Worm (Caenorhabditis elegans) whole organism, L1 larva: Measurements from ENCODE around the gene C34E10.12.

Experiments
- C16A3.4 ChIP-seq: fragments of 150-350 bp; optimal IDR thresholded peaks from 2 replicates; lab custom pipeline; 2014; ENCODE audit warnings: missing biosample characterization, missing genetic modification characterization
- aha-1 ChIP-seq: fragments of 150-350 bp; optimal IDR thresholded peaks from 2 replicates; lab custom pipeline; 2014; ENCODE audit warnings: missing biosample characterization, missing genetic modification characterization
- ama-1 ChIP-seq: fragments of 150-350 bp; optimal IDR thresholded peaks from 2 replicates; lab custom pipeline; 2014
- blmp-1 ChIP-seq: fragments of 150-350 bp; optimal IDR thresholded peaks from 2 replicates; lab custom pipeline; 2014; ENCODE audit warnings: missing biosample characterization, missing genetic modification characterization
- ceh-88 ChIP-seq: fragments of 200-800 bp; sonication (Bioruptor generic); IDR thresholded peaks from 2 replicates; pipeline ENCODE4 v1.3.6; 2022; ENCODE audit warnings: missing genetic modification characterization, missing compliant biosample characterization
- ceh-90 ChIP-seq: sonication (generic microtip); optimal IDR thresholded peaks from 2 replicates; lab custom pipeline; 2016; ENCODE audit warnings: missing genetic modification characterization, missing compliant biosample characterization
- efl-1 ChIP-seq, 4 experiments: fragments of 150-350 bp; optimal IDR thresholded peaks in 3 of 4; peaks in 1 of 4; 1 replicate in 1 of 4; 2 replicates in 3 of 4; lab custom pipeline; 2014; ENCODE audit warnings: missing biosample characterization in 2 of 4, missing genetic modification characterization in 2 of 4, missing genetic modification reagents in 2 of 4
- efl-3 ChIP-seq: fragments of 200-800 bp; sonication (Bioruptor generic); optimal IDR thresholded peaks from 2 replicates; lab custom pipeline; 2018; ENCODE audit warnings: mild to moderate bottlenecking, missing genetic modification characterization, missing compliant biosample characterization
- egl-13 ChIP-seq: sonication (generic microtip); optimal IDR thresholded peaks from 2 replicates; lab custom pipeline; 2016; ENCODE audit warnings: missing genotype, missing genetic modification reagents, missing genetic modification characterization, missing compliant biosample characterization
- egl-27 ChIP-seq, 2 experiments: fragments of 150-350 bp in 1 of 2; sonication (generic microtip); optimal IDR thresholded peaks; 3 replicates each; lab custom pipeline; 2017 to 2018; ENCODE audit warnings: missing biosample characterization in 2 of 2, missing genetic modification characterization in 2 of 2, missing genetic modification reagents in 2 of 2
- elt-2 ChIP-seq: sonication (generic microtip); optimal IDR thresholded peaks from 2 replicates; lab custom pipeline; 2016; ENCODE audit warnings: missing genetic modification characterization, mild to moderate bottlenecking, inconsistent platforms, missing compliant biosample characterization, missing genetic modification reagents
- elt-3 ChIP-seq, 6 experiments: fragments of 150-350 bp in 1 of 6; sonication (generic microtip); optimal IDR thresholded peaks; 2 replicates each; lab custom pipeline; 2017 to 2018; ENCODE audit warnings: missing biosample characterization in 6 of 6, missing genetic modification characterization in 6 of 6, inconsistent platforms in 1 of 6
- fkh-10 ChIP-seq: sonication (generic microtip); optimal IDR thresholded peaks from 2 replicates; lab custom pipeline; 2017; ENCODE audit warnings: missing biosample characterization, missing genetic modification reagents, missing genetic modification characterization
- fkh-4 ChIP-seq: sonication (generic microtip); optimal IDR thresholded peaks from 2 replicates; lab custom pipeline; 2016; ENCODE audit warnings: missing compliant biosample characterization, missing genetic modification characterization, borderline replicate concordance
- hlh-17 ChIP-seq: fragments of 200-800 bp; sonication (Bioruptor generic); optimal IDR thresholded peaks from 2 replicates; lab custom pipeline; 2018; ENCODE audit warnings: missing genetic modification characterization, mild to moderate bottlenecking, missing compliant biosample characterization, moderate library complexity, borderline replicate concordance
- hlh-4 ChIP-seq: sonication (generic microtip); optimal IDR thresholded peaks from 2 replicates; lab custom pipeline; 2016; ENCODE audit warnings: mild to moderate bottlenecking, missing genetic modification characterization, missing compliant biosample characterization
- isw-1 ChIP-seq: fragments of 200-800 bp; sonication (Bioruptor generic); IDR thresholded peaks from 2 replicates; pipeline ENCODE4 v1.3.6; 2022; ENCODE audit warnings: missing genetic modification characterization, missing compliant biosample characterization
- lin-13 ChIP-seq: fragments of 150-350 bp; optimal IDR thresholded peaks from 2 replicates; lab custom pipeline; 2014; ENCODE audit warnings: missing biosample characterization, missing genetic modification reagents, missing genetic modification characterization
- lin-35 ChIP-seq, 2 experiments: fragments of 150-350 bp; optimal IDR thresholded peaks; 2 replicates each; lab custom pipeline; 2014; ENCODE audit warnings: missing biosample characterization in 2 of 2, missing genetic modification characterization in 2 of 2, missing genetic modification reagents in 2 of 2
- lir-3 ChIP-seq: sonication (generic microtip); optimal IDR thresholded peaks from 2 replicates; lab custom pipeline; 2016; ENCODE audit warnings: mild to moderate bottlenecking, missing genetic modification characterization, moderate library complexity, missing compliant biosample characterization; ENCODE audit not compliant: poor library complexity
- lsy-2 ChIP-seq, 2 experiments: fragments of 150-350 bp; optimal IDR thresholded peaks; 2 replicates each; lab custom pipeline; 2014; ENCODE audit warnings: missing biosample characterization in 2 of 2, missing genetic modification characterization in 2 of 2
- mdl-1 ChIP-seq, 2 experiments: fragments of 150-350 bp; optimal IDR thresholded peaks; 2 replicates each; lab custom pipeline; 2014 to 2017; ENCODE audit warnings: missing biosample characterization in 2 of 2, missing genetic modification characterization in 2 of 2, inconsistent platforms in 1 of 2
- mep-1 ChIP-seq: fragments of 150-350 bp; optimal IDR thresholded peaks from 2 replicates; lab custom pipeline; 2014; ENCODE audit warnings: missing biosample characterization, missing genetic modification characterization
- nhr-11 ChIP-seq: fragments of 150-350 bp; optimal IDR thresholded peaks from 2 replicates; lab custom pipeline; 2014; ENCODE audit warnings: missing biosample characterization, missing genetic modification characterization
- nhr-19 ChIP-seq: fragments of 200-800 bp; sonication (Bioruptor generic); conservative IDR thresholded peaks from 2 replicates; pipeline ENCODE4 v1.3.6; 2022; ENCODE audit warnings: missing genetic modification characterization, missing compliant biosample characterization
- nhr-20 ChIP-seq: sonication (generic microtip); optimal IDR thresholded peaks from 2 replicates; lab custom pipeline; 2016; ENCODE audit warnings: mild to moderate bottlenecking, missing genetic modification characterization, missing compliant biosample characterization
- nhr-237 ChIP-seq: fragments of 150-350 bp; optimal IDR thresholded peaks from 2 replicates; lab custom pipeline; 2014; ENCODE audit warnings: missing biosample characterization, missing genetic modification characterization
- nhr-47 ChIP-seq: sonication (generic microtip); optimal IDR thresholded peaks from 2 replicates; lab custom pipeline; 2016; ENCODE audit warnings: mild to moderate bottlenecking, missing genetic modification characterization, moderate library complexity, missing compliant biosample characterization
- nhr-71 ChIP-seq: sonication (generic microtip); optimal IDR thresholded peaks from 2 replicates; lab custom pipeline; 2016; ENCODE audit warnings: mild to moderate bottlenecking, missing genetic modification characterization, moderate library complexity, missing compliant biosample characterization
- nhr-85 ChIP-seq: sonication (generic microtip); peaks from one replicate; lab custom pipeline; 2016; ENCODE audit warnings: missing genetic modification characterization, inconsistent platforms, missing compliant biosample characterization
- nhr-90 ChIP-seq: sonication (generic microtip); optimal IDR thresholded peaks from 2 replicates; lab custom pipeline; 2016; ENCODE audit warnings: mild to moderate bottlenecking, missing genetic modification characterization, missing compliant biosample characterization; ENCODE audit not compliant: poor library complexity
- rnt-1 ChIP-seq: sonication (generic microtip); optimal IDR thresholded peaks from 2 replicates; lab custom pipeline; 2016; ENCODE audit warnings: mild to moderate bottlenecking, missing genetic modification characterization, moderate library complexity, missing compliant biosample characterization
- sup-37 ChIP-seq: fragments of 200-800 bp; sonication (Bioruptor generic); optimal IDR thresholded peaks from 2 replicates; lab custom pipeline; 2018; ENCODE audit warnings: mild to moderate bottlenecking, missing genetic modification characterization, missing compliant biosample characterization
- swsn-7 ChIP-seq: sonication (generic microtip); optimal IDR thresholded peaks from 2 replicates; lab custom pipeline; 2016; ENCODE audit warnings: missing genetic modification characterization, missing compliant biosample characterization
- tbx-2 ChIP-seq: sonication (generic microtip); optimal IDR thresholded peaks from 2 replicates; lab custom pipeline; 2016; ENCODE audit warnings: missing genetic modification characterization, missing compliant biosample characterization
- unc-130 ChIP-seq: fragments of 150-350 bp; optimal IDR thresholded peaks from 2 replicates; lab custom pipeline; 2017; ENCODE audit warnings: missing biosample characterization, missing genetic modification characterization, inconsistent platforms
- unc-30 ChIP-seq: sonication (generic microtip); optimal IDR thresholded peaks from 2 replicates; lab custom pipeline; 2017; ENCODE audit warnings: missing biosample characterization, missing genetic modification characterization
- unc-98 ChIP-seq: fragments of 200-800 bp; sonication (Bioruptor generic); IDR thresholded peaks from 2 replicates; pipeline ENCODE4 v1.3.6; 2022; ENCODE audit warnings: missing genetic modification characterization, missing compliant biosample characterization
- xbp-1 ChIP-seq: sonication (generic microtip); optimal IDR thresholded peaks from 2 replicates; lab custom pipeline; 2016; ENCODE audit warnings: missing genetic modification characterization, missing compliant biosample characterization
- ztf-4 ChIP-seq: fragments of 150-350 bp; optimal IDR thresholded peaks from 2 replicates; lab custom pipeline; 2014; ENCODE audit warnings: missing biosample characterization, missing genetic modification characterization

Gene C34E10.12

ce11 chrIII:5217511-5217910 is 10.2 kb downstream of the C34E10.12 start, which contains the start of gene cutl-19:
TSS of gene cutl-19 (minus strand) at chrIII:5217611.
- no peak for TF ChIP-seq efl-3 (GFP tag; lab: Kevin White, UChicago)
- no peak for TF ChIP-seq isw-1 (GFP tag; lab: Robert Waterston, UW)
- TF ChIP-seq nhr-237 (tag; lab: Kevin White, UChicago): no peak
- no peak for TF ChIP-seq nhr-11 (tag; lab: Kevin White, UChicago)
- TF ChIP-seq fkh-4 (tag; lab: Kevin White, UChicago): no peak

- TF ChIP-seq nhr-71 (tag; lab: Kevin White, UChicago) (no peak), aha-1 (tag; lab: Kevin White, UChicago) (no peak), egl-27 (tag; optimal IDR thresholded peaks at IDR 0.05; lab: Kevin White, UChicago) (no peak), unc-130 (tag; lab: Kevin White, UChicago) (no peak), ceh-88 (GFP tag; lab: Robert Waterston, UW) (no peak), hlh-4 (tag; lab: Kevin White, UChicago) (no peak), lin-13 (no peak), egl-13 (no peak), lir-3 (tag; lab: Kevin White, UChicago) (no peak), lsy-2 (tag; optimal IDR thresholded peaks at IDR 0.05; lab: Kevin White, UChicago) (no peak), ceh-90 (tag; lab: Kevin White, UChicago) (no peak)
These were observed 12.3 kb downstream of the C34E10.12 start, which contains the start of gene ZC155.4 for ce11 chrIII:5215375-5215774. TSS of gene ZC155.4 (minus strand) at chrIII:5215475.

ce11 chrIII:5214162-5214561 is 13.5 kb downstream of the C34E10.12 start:
- TF ChIP-seq lir-3 (tag; lab: Kevin White, UChicago) (no peak), fkh-10 (GFP tag; lab: Kevin White, UChicago) (no peak), aha-1 (tag; lab: Kevin White, UChicago) (no peak), sup-37 (no peak), tbx-2 (tag; lab: Kevin White, UChicago) (no peak), elt-3 (tag; optimal IDR thresholded peaks at IDR 0.05; lab: Kevin White, UChicago) (no peak), unc-30 (tag; lab: Kevin White, UChicago) (no peak), ceh-88 (GFP tag; lab: Robert Waterston, UW) (no peak), nhr-11 (tag; lab: Kevin White, UChicago) (no peak), ama-1 (lab: Kevin White, UChicago) (no peak), unc-98 (GFP tag; lab: Robert Waterston, UW) (no peak), hlh-17 (no peak), rnt-1 (no peak), mep-1 (tag; lab: Kevin White, UChicago) (no peak)

ce11 chrIII:5211137-5211648 is 16.5 kb downstream of the C34E10.12 start:
- TF ChIP-seq nhr-47 (tag; lab: Kevin White, UChicago): peak; percentile 56
- peak; percentile 21 for TF ChIP-seq mep-1 (tag; lab: Kevin White, UChicago)
- peak; percentile 26 for TF ChIP-seq tbx-2 (tag; lab: Kevin White, UChicago)
- TF ChIP-seq nhr-85: peak; percentile 0
- peak in 1 of 2 experiments; percentile 10 for TF ChIP-seq efl-1 (optimal IDR thresholded peaks at IDR 0.05; lab: Kevin White, UChicago)
- peak in 1 of 2 experiments; percentile 56 for TF ChIP-seq efl-1 (GFP tag; optimal IDR thresholded peaks at IDR 0.05 in 1 of 2; lab: Kevin White, UChicago)
- peak; percentile 50 for TF ChIP-seq nhr-71 (tag; lab: Kevin White, UChicago)
- TF ChIP-seq nhr-19 (GFP tag; lab: Robert Waterston, UW): peak; percentile 19; the same call in 1 of the 2 replicates
- peak; percentile 1 to 62 for TF ChIP-seq lsy-2 (tag; optimal IDR thresholded peaks at IDR 0.05; lab: Kevin White, UChicago)
- TF ChIP-seq C16A3.4 (tag; lab: Kevin White, UChicago): peak; percentile 6
- TF ChIP-seq blmp-1: peak; percentile 2
- peak; percentile 29 for TF ChIP-seq elt-2 (tag; lab: Kevin White, UChicago)
- peak in 1 of 2 experiments; percentile 29 for TF ChIP-seq mdl-1 (tag; optimal IDR thresholded peaks at IDR 0.05; lab: Kevin White, UChicago)
- peak; percentile 32 for TF ChIP-seq swsn-7 (tag; lab: Kevin White, UChicago)
- peak; percentile 26 for TF ChIP-seq xbp-1 (tag; lab: Kevin White, UChicago)
- peak; percentile 51 for TF ChIP-seq sup-37
- TF ChIP-seq nhr-20 (tag; lab: Kevin White, UChicago): peak; percentile 23
- TF ChIP-seq ztf-4 (tag; lab: Kevin White, UChicago): peak; percentile 22
- TF ChIP-seq lin-35 (GFP tag; optimal IDR thresholded peaks at IDR 0.05; lab: Kevin White, UChicago): peak in 1 of 2 experiments; percentile 7
- TF ChIP-seq nhr-90 (tag; lab: Kevin White, UChicago): peak; percentile 41
